Worm (Caenorhabditis elegans) whole organism, L2 larva: Measurements from ENCODE around the gene nit-1.

Experiments
- C34F6.9 ChIP-seq: fragments of 150-350 bp; optimal IDR thresholded peaks from 2 replicates; lab custom pipeline; 2014; ENCODE audit warnings: missing biosample characterization, missing genetic modification characterization
- F13H6.1 ChIP-seq: sonication (generic microtip); optimal IDR thresholded peaks from 2 replicates; lab custom pipeline; 2016; ENCODE audit warnings: missing genetic modification characterization, missing compliant biosample characterization
- ZK546.5 ChIP-seq: sonication (generic microtip); optimal IDR thresholded peaks from 2 replicates; lab custom pipeline; 2017; ENCODE audit warnings: missing biosample characterization, missing genetic modification characterization
- alr-1 ChIP-seq: fragments of 150-350 bp; optimal IDR thresholded peaks from 2 replicates; lab custom pipeline; 2014; ENCODE audit warnings: missing biosample characterization, missing genetic modification characterization
- aly-2 ChIP-seq: fragments of 150-350 bp; optimal IDR thresholded peaks from 2 replicates; lab custom pipeline; 2014; ENCODE audit warnings: missing biosample characterization, missing genetic modification characterization
- ama-1 ChIP-seq: fragments of 150-350 bp; optimal IDR thresholded peaks from 2 replicates; lab custom pipeline; 2018; ENCODE audit warnings: inconsistent platforms
- blmp-1 ChIP-seq: sonication (generic microtip); optimal IDR thresholded peaks from 2 replicates; lab custom pipeline; 2017; ENCODE audit warnings: missing genetic modification characterization, mild to moderate bottlenecking, missing compliant biosample characterization, antibody characterized with exemption, moderate library complexity; ENCODE audit not compliant: insufficient read depth
- ceh-16 ChIP-seq: fragments of 150-350 bp; optimal IDR thresholded peaks from 2 replicates; lab custom pipeline; 2014; ENCODE audit warnings: missing biosample characterization, missing genetic modification characterization
- ceh-82 ChIP-seq: fragments of 150-350 bp; optimal IDR thresholded peaks from 2 replicates; lab custom pipeline; 2014; ENCODE audit warnings: missing biosample characterization, missing genetic modification characterization
- crh-2 ChIP-seq: sonication (generic microtip); optimal IDR thresholded peaks from 2 replicates; lab custom pipeline; 2017; ENCODE audit warnings: missing biosample characterization, missing genetic modification characterization
- dmd-4 ChIP-seq: sonication (generic microtip); optimal IDR thresholded peaks from 2 replicates; lab custom pipeline; 2017; ENCODE audit warnings: missing biosample characterization, missing genetic modification characterization
- egl-27 ChIP-seq: sonication (generic microtip); optimal IDR thresholded peaks from 3 replicates; lab custom pipeline; 2017; ENCODE audit warnings: missing biosample characterization, missing genetic modification reagents, missing genetic modification characterization
- elt-1 ChIP-seq: fragments of 150-350 bp; optimal IDR thresholded peaks from 2 replicates; lab custom pipeline; 2014; ENCODE audit warnings: missing biosample characterization, missing genetic modification characterization
- elt-3 ChIP-seq: sonication (generic microtip); optimal IDR thresholded peaks from 2 replicates; lab custom pipeline; 2017; ENCODE audit warnings: missing biosample characterization, missing genetic modification characterization
- fos-1 ChIP-seq: fragments of 150-350 bp; optimal IDR thresholded peaks from 2 replicates; lab custom pipeline; 2014; ENCODE audit warnings: missing biosample characterization, missing genetic modification characterization
- lin-11 ChIP-seq: fragments of 150-350 bp; sonication (generic microtip); optimal IDR thresholded peaks from 2 replicates; lab custom pipeline; 2014; ENCODE audit warnings: missing biosample characterization, missing genetic modification characterization, inconsistent platforms, mixed read lengths
- lin-13 ChIP-seq: fragments of 150-350 bp; optimal IDR thresholded peaks from 2 replicates; lab custom pipeline; 2014; ENCODE audit warnings: missing biosample characterization, missing genetic modification reagents, missing genetic modification characterization
- lin-39 ChIP-seq: fragments of 150-350 bp; optimal IDR thresholded peaks from 2 replicates; lab custom pipeline; 2014; ENCODE audit warnings: missing biosample characterization, missing genetic modification reagents, missing genetic modification characterization
- lsy-2 ChIP-seq, 2 experiments: fragments of 150-350 bp in 1 of 2; sonication (generic microtip) in 1 of 2; optimal IDR thresholded peaks; 2 replicates each; lab custom pipeline; 2014 to 2017; ENCODE audit warnings: missing biosample characterization in 2 of 2, missing genetic modification characterization in 2 of 2
- mab-5 ChIP-seq: fragments of 150-350 bp; optimal IDR thresholded peaks from 2 replicates; lab custom pipeline; 2014; ENCODE audit warnings: missing biosample characterization, missing genetic modification characterization
- mbf-1 ChIP-seq: sonication (generic microtip); optimal IDR thresholded peaks from 2 replicates; lab custom pipeline; 2017; ENCODE audit warnings: missing biosample characterization, missing genetic modification characterization
- nhr-10 ChIP-seq: sonication (generic microtip); optimal IDR thresholded peaks from 2 replicates; lab custom pipeline; 2017; ENCODE audit warnings: missing biosample characterization, missing genetic modification characterization
- nhr-12 ChIP-seq: fragments of 150-350 bp; optimal IDR thresholded peaks from 2 replicates; lab custom pipeline; 2014; ENCODE audit warnings: missing biosample characterization, missing genetic modification characterization
- nhr-129 ChIP-seq: fragments of 150-350 bp; optimal IDR thresholded peaks from 2 replicates; lab custom pipeline; 2014; ENCODE audit warnings: missing biosample characterization, missing genetic modification characterization
- nhr-21 ChIP-seq: fragments of 150-350 bp; optimal IDR thresholded peaks from 2 replicates; lab custom pipeline; 2014; ENCODE audit warnings: missing biosample characterization, missing genetic modification characterization
- nhr-23 ChIP-seq: fragments of 150-350 bp; optimal IDR thresholded peaks from 2 replicates; lab custom pipeline; 2014; ENCODE audit warnings: missing biosample characterization, missing genetic modification reagents, missing genetic modification characterization
- nhr-25 ChIP-seq: fragments of 150-350 bp; sonication (generic microtip); optimal IDR thresholded peaks from 3 replicates; lab custom pipeline; 2014; ENCODE audit warnings: missing biosample characterization, missing genetic modification characterization
- nhr-77 ChIP-seq: fragments of 150-350 bp; optimal IDR thresholded peaks from 2 replicates; lab custom pipeline; 2014; ENCODE audit warnings: missing biosample characterization, missing genetic modification characterization
- sem-4 ChIP-seq: fragments of 150-350 bp; optimal IDR thresholded peaks from 2 replicates; lab custom pipeline; 2014; ENCODE audit warnings: missing biosample characterization, missing genetic modification reagents, missing genetic modification characterization
- sma-3 ChIP-seq: sonication (generic microtip); optimal IDR thresholded peaks from 2 replicates; lab custom pipeline; 2016; ENCODE audit warnings: missing genetic modification reagents, missing genetic modification characterization, missing compliant biosample characterization
- sma-9 ChIP-seq, 2 experiments: fragments of 150-350 bp in 1 of 2; sonication (generic microtip) in 1 of 2; optimal IDR thresholded peaks; 2 replicates each; lab custom pipeline; 2014 to 2016; ENCODE audit warnings: missing genetic modification characterization in 2 of 2, mild to moderate bottlenecking in 1 of 2, missing biosample characterization in 1 of 2, missing compliant biosample characterization in 1 of 2, missing genetic modification reagents in 1 of 2, moderate library complexity in 1 of 2
- unc-39 ChIP-seq: fragments of 150-350 bp; optimal IDR thresholded peaks from 2 replicates; lab custom pipeline; 2014; ENCODE audit warnings: missing biosample characterization, missing genetic modification characterization
- unc-55 ChIP-seq: fragments of 150-350 bp; sonication (generic microtip); optimal IDR thresholded peaks from 3 replicates; lab custom pipeline; 2014; ENCODE audit warnings: missing biosample characterization, missing genetic modification reagents, missing genetic modification characterization
- zag-1 ChIP-seq: fragments of 150-350 bp; optimal IDR thresholded peaks from 2 replicates; lab custom pipeline; 2014; ENCODE audit warnings: missing biosample characterization, missing genetic modification characterization
- ztf-1 ChIP-seq: fragments of 200-800 bp; sonication (Bioruptor generic); conservative IDR thresholded peaks from 2 replicates; pipeline ENCODE4 v1.3.6; 2022; ENCODE audit warnings: missing genetic modification characterization, missing compliant biosample characterization
- ztf-11 ChIP-seq: sonication (generic microtip); optimal IDR thresholded peaks from 2 replicates; lab custom pipeline; 2017; ENCODE audit warnings: missing biosample characterization, missing genetic modification characterization
- ztf-4 ChIP-seq: fragments of 150-350 bp; optimal IDR thresholded peaks from 2 replicates; lab custom pipeline; 2014; ENCODE audit warnings: missing biosample characterization, missing genetic modification characterization

The nit-1 gene

DNA sequence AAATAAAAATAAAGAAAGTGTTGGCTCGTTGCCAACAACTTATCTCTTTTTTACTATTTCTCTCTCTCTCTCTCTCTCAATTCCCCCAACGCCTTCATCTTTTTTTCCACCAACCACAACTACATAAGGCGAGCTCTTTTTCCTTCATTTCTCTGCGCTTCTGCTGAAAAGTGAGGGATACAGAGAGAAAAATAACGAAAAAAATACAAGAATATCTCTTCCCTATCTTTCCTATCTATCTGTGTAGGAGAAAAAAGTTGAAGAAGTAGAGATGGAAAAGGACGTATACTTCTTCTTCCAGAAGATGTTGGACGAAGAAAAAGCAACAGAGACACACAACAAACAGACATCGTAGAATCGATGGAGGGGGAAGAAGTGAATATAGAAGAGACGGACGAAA, 23.2 kb upstream of the nit-1 start:
- TF ChIP-seq crh-2 (tag; lab: Kevin White, UChicago), result peak; percentile 39
- TF ChIP-seq ZK546.5 (tag; lab: Kevin White, UChicago), result no peak
- TF ChIP-seq unc-55 (GFP tag; lab: Kevin White, UChicago), result peak; percentile 94
- TF ChIP-seq lin-11 (tag; lab: Kevin White, UChicago), result no peak
- TF ChIP-seq sma-9 (GFP tag; optimal IDR thresholded peaks at IDR 0.05; lab: Kevin White, UChicago), result peak; percentile 16
- no peak for TF ChIP-seq sma-9 (tag; optimal IDR thresholded peaks at IDR 0.05; lab: Kevin White, UChicago)
- TF ChIP-seq elt-3, result no peak
- TF ChIP-seq ztf-4 (tag; lab: Kevin White, UChicago), result no peak
- no peak for TF ChIP-seq ztf-11 (tag; lab: Kevin White, UChicago)
- peak; percentile 26 for TF ChIP-seq zag-1 (tag; lab: Kevin White, UChicago)
- TF ChIP-seq aly-2, result no peak
- no peak for TF ChIP-seq unc-39 (tag; lab: Kevin White, UChicago)
- TF ChIP-seq sem-4 (tag; lab: Kevin White, UChicago), result no peak
- no peak for TF ChIP-seq nhr-12 (tag; lab: Kevin White, UChicago)
- TF ChIP-seq mab-5 (tag; lab: Kevin White, UChicago), result no peak
- TF ChIP-seq nhr-21 (tag; lab: Kevin White, UChicago), result no peak
- TF ChIP-seq ceh-16 (tag; lab: Kevin White, UChicago), result no peak
- TF ChIP-seq alr-1 (tag; lab: Kevin White, UChicago), result no peak
- no peak for TF ChIP-seq sma-3
- no peak for TF ChIP-seq mbf-1 (tag; lab: Kevin White, UChicago)
- TF ChIP-seq nhr-10 (tag; lab: Kevin White, UChicago), result no peak
- TF ChIP-seq blmp-1 (tag; lab: Kevin White, UChicago), result no peak
- TF ChIP-seq nhr-129, result peak; percentile 39
- no peak for TF ChIP-seq nhr-23 (tag; lab: Kevin White, UChicago)
- TF ChIP-seq nhr-77, result no peak
- no peak for TF ChIP-seq lin-39
- TF ChIP-seq lsy-2 (tag; optimal IDR thresholded peaks at IDR 0.05; lab: Kevin White, UChicago), result peak in 1 of 2 experiments; percentile 60
- no peak for TF ChIP-seq egl-27 (tag; lab: Kevin White, UChicago)
- TF ChIP-seq ceh-82, result no peak
- peak; percentile 6 for TF ChIP-seq F13H6.1 (tag; lab: Kevin White, UChicago)
- no peak for TF ChIP-seq dmd-4 (tag; lab: Kevin White, UChicago)
- peak; percentile 30 for TF ChIP-seq lin-13 (GFP tag; lab: Kevin White, UChicago)
- TF ChIP-seq C34F6.9 (tag; lab: Kevin White, UChicago), result peak; percentile 84

- TF ChIP-seq nhr-77, result no peak
- no peak for TF ChIP-seq ama-1 (lab: Kevin White, UChicago)
- TF ChIP-seq C34F6.9 (tag; lab: Kevin White, UChicago), result no peak
- TF ChIP-seq unc-39 (tag; lab: Kevin White, UChicago), result no peak
- no peak for TF ChIP-seq egl-27 (tag; lab: Kevin White, UChicago)
- TF ChIP-seq ztf-1, result no peak
- TF ChIP-seq mbf-1 (tag; lab: Kevin White, UChicago), result no peak
- TF ChIP-seq nhr-25 (tag; lab: Kevin White, UChicago), result no peak
- no peak for TF ChIP-seq lin-11 (tag; lab: Kevin White, UChicago)
- TF ChIP-seq elt-1 (tag; lab: Kevin White, UChicago), result no peak
- no peak for TF ChIP-seq crh-2 (tag; lab: Kevin White, UChicago)
Observed at ce11 chrIII:3901542-3901941, 20.5 kb upstream of the nit-1 start, which contains the start of gene tir-1. Gene tir-1, minus strand, starts transcription at chrIII:3901642.

ce11 chrIII:3902588-3903325, 19.2 kb upstream of the nit-1 start:
- TF ChIP-seq lsy-2 (tag; optimal IDR thresholded peaks at IDR 0.05; lab: Kevin White, UChicago), result peak in 1 of 2 experiments; percentile 36
- TF ChIP-seq nhr-25 (tag; lab: Kevin White, UChicago), result peak; percentile 17
- TF ChIP-seq fos-1 (tag; lab: Kevin White, UChicago), result no peak
- TF ChIP-seq ama-1 (lab: Kevin White, UChicago), result peak; percentile 71
